Worm (Caenorhabditis elegans) whole organism, L4 larva: Measurements from ENCODE around the gene pde-12.

Source experiments
- aha-1 ChIP-seq: fragments of 150-350 bp; peaks from one replicate; lab custom pipeline; 2014; ENCODE audit warnings: missing biosample characterization, missing genetic modification characterization
- ceh-28 ChIP-seq: fragments of 150-350 bp; optimal IDR thresholded peaks from 2 replicates; lab custom pipeline; 2014; ENCODE audit warnings: missing biosample characterization, missing genetic modification reagents, missing genetic modification characterization
- dve-1 ChIP-seq: sonication (generic microtip); optimal IDR thresholded peaks from 2 replicates; lab custom pipeline; 2017; ENCODE audit warnings: antibody characterized with exemption, mild to moderate bottlenecking, missing genetic modification characterization, missing compliant biosample characterization; ENCODE audit not compliant: insufficient read depth

pde-12 gene

ce11 chrIII:10791233-10791632, 53.6 kb downstream of the pde-12 start:
- TF ChIP-seq ceh-28 (tag; lab: Kevin White, UChicago) (peak; percentile 80), aha-1 (tag; lab: Kevin White, UChicago) (peak; percentile 16), dve-1 (no peak)
